Fruit fly (Drosophila melanogaster) whole organism, prepupa: ENCODE data around the gene CG8543.

Experiments used
- Blimp-1 ChIP-seq: fragments of 200-800 bp; sonication (Bioruptor generic); optimal IDR thresholded peaks from 3 replicates; lab custom pipeline; 2017; ENCODE audit warnings: missing biosample characterization, missing genetic modification characterization, mild to moderate bottlenecking, moderate library complexity, missing genetic modification reagents
- CG10669 ChIP-seq: fragments of 200-800 bp; sonication (Bioruptor generic); optimal IDR thresholded peaks from 3 replicates; lab custom pipeline; 2018; ENCODE audit warnings: missing biosample characterization, mild to moderate bottlenecking, missing genetic modification characterization, moderate library complexity
- CG11294 ChIP-seq: fragments of 200-800 bp; sonication (Bioruptor generic); IDR thresholded peaks from 2 replicates; pipeline ENCODE4 v1.3.6; 2022; ENCODE audit warnings: missing biosample characterization, missing genetic modification characterization
- CG11762 ChIP-seq: fragments of 200-800 bp; sonication (Bioruptor generic); optimal IDR thresholded peaks from 3 replicates; lab custom pipeline; 2016; ENCODE audit warnings: missing biosample characterization, missing genetic modification characterization; ENCODE audit not compliant: insufficient read depth
- CG11902 ChIP-seq: fragments of 200-800 bp; sonication (Bioruptor generic); optimal IDR thresholded peaks from 3 replicates; lab custom pipeline; 2016; ENCODE audit warnings: missing biosample characterization, missing genetic modification characterization
- CG15336 ChIP-seq: fragments of 200-800 bp; sonication (Bioruptor generic); IDR thresholded peaks from 2 replicates; pipeline ENCODE4 v1.3.6; 2022; ENCODE audit warnings: missing biosample characterization, missing genetic modification characterization
- CG1621 ChIP-seq: fragments of 200-800 bp; sonication (Bioruptor generic); optimal IDR thresholded peaks from 3 replicates; lab custom pipeline; 2018; ENCODE audit warnings: missing biosample characterization, mild to moderate bottlenecking, missing genetic modification characterization
- CG3032 ChIP-seq: fragments of 200-800 bp; optimal IDR thresholded peaks from 2 replicates; lab custom pipeline; 2019; ENCODE audit warnings: missing biosample characterization, mild to moderate bottlenecking, missing genetic modification characterization, moderate library complexity
- CG31627 ChIP-seq: fragments of 200-800 bp; sonication (Bioruptor generic); optimal IDR thresholded peaks from 3 replicates; lab custom pipeline; 2016; ENCODE audit warnings: missing biosample characterization, missing genetic modification characterization
- CG32006 ChIP-seq: fragments of 200-800 bp; sonication (Bioruptor generic); optimal IDR thresholded peaks from 3 replicates; lab custom pipeline; 2017; ENCODE audit warnings: missing biosample characterization, mild to moderate bottlenecking, missing genetic modification characterization
- CG3919 ChIP-seq: fragments of 200-800 bp; sonication (Bioruptor generic); optimal IDR thresholded peaks from 3 replicates; lab custom pipeline; 2016; ENCODE audit warnings: missing biosample characterization, missing genetic modification characterization
- CG4318 ChIP-seq: fragments of 200-800 bp; sonication (Bioruptor generic); optimal IDR thresholded peaks from 3 replicates; lab custom pipeline; 2017; ENCODE audit warnings: missing biosample characterization, mild to moderate bottlenecking, missing genetic modification characterization
- CG6276 ChIP-seq: fragments of 200-800 bp; sonication (Bioruptor generic); optimal IDR thresholded peaks from 2 replicates; lab custom pipeline; 2017; ENCODE audit warnings: missing biosample characterization, mild to moderate bottlenecking, missing genetic modification characterization
- CG6792 ChIP-seq: fragments of 200-800 bp; sonication (Bioruptor generic); optimal IDR thresholded peaks from 3 replicates; lab custom pipeline; 2016; ENCODE audit warnings: missing biosample characterization, missing genetic modification characterization
- CG6808 ChIP-seq: fragments of 200-800 bp; sonication (Bioruptor generic); optimal IDR thresholded peaks from 3 replicates; lab custom pipeline; 2017; ENCODE audit warnings: missing biosample characterization, missing genetic modification characterization, mild to moderate bottlenecking, moderate library complexity, missing genetic modification reagents
- CG7368 ChIP-seq: fragments of 200-800 bp; sonication (Bioruptor generic); optimal IDR thresholded peaks from 3 replicates; lab custom pipeline; 2016; ENCODE audit warnings: missing biosample characterization, missing genetic modification characterization
- CG9139 ChIP-seq: fragments of 200-800 bp; sonication (Bioruptor generic); optimal IDR thresholded peaks from 3 replicates; lab custom pipeline; 2017; ENCODE audit warnings: missing biosample characterization, mild to moderate bottlenecking, missing genetic modification characterization
- Eip75B ChIP-seq: fragments of 200-800 bp; sonication (Bioruptor generic); optimal IDR thresholded peaks from 3 replicates; lab custom pipeline; 2016; ENCODE audit warnings: missing biosample characterization, missing genetic modification characterization
- Eip78C ChIP-seq: fragments of 200-800 bp; sonication (Bioruptor generic); peaks from one replicate; lab custom pipeline; 2016; ENCODE audit warnings: missing biosample characterization, missing genetic modification characterization
- Eip93F ChIP-seq: fragments of 200-800 bp; sonication (Bioruptor generic); optimal IDR thresholded peaks from 2 replicates; lab custom pipeline; 2016; ENCODE audit warnings: missing biosample characterization, mild to moderate bottlenecking, missing genetic modification characterization
- Ets21C ChIP-seq: fragments of 200-800 bp; sonication (Bioruptor generic); optimal IDR thresholded peaks from 3 replicates; lab custom pipeline; 2016; ENCODE audit warnings: missing biosample characterization, missing genetic modification characterization
- Ets96B ChIP-seq: fragments of 200-800 bp; optimal IDR thresholded peaks from 2 replicates; lab custom pipeline; 2019; ENCODE audit warnings: missing biosample characterization, mild to moderate bottlenecking, missing genetic modification characterization, moderate library complexity
- Hr38 ChIP-seq: sonication (Bioruptor generic); optimal IDR thresholded peaks from 2 replicates; lab custom pipeline; 2016; ENCODE audit warnings: missing biosample characterization, missing genetic modification characterization
- Hr39 ChIP-seq: fragments of 200-800 bp; sonication (Bioruptor generic); optimal IDR thresholded peaks from 2 replicates; lab custom pipeline; 2016; ENCODE audit warnings: missing biosample characterization, missing genetic modification characterization
- Hr4 ChIP-seq: fragments of 200-800 bp; sonication (Bioruptor generic); optimal IDR thresholded peaks from 3 replicates; lab custom pipeline; 2016; ENCODE audit warnings: missing biosample characterization, missing genetic modification characterization
- Lpt ChIP-seq: fragments of 200-800 bp; sonication (Bioruptor generic); optimal IDR thresholded peaks from 3 replicates; lab custom pipeline; 2016; ENCODE audit warnings: missing biosample characterization, missing genetic modification characterization
- Met ChIP-seq: fragments of 200-800 bp; sonication (Bioruptor generic); optimal IDR thresholded peaks from 3 replicates; lab custom pipeline; 2016; ENCODE audit warnings: missing biosample characterization, missing genetic modification characterization
- OdsH ChIP-seq: fragments of 200-800 bp; sonication (Bioruptor generic); optimal IDR thresholded peaks from 3 replicates; lab custom pipeline; 2016; ENCODE audit warnings: missing biosample characterization, missing genetic modification characterization
- Smox ChIP-seq: fragments of 200-800 bp; sonication (Bioruptor generic); optimal IDR thresholded peaks from 3 replicates; lab custom pipeline; 2016; ENCODE audit warnings: missing biosample characterization, missing genetic modification characterization
- Sox102F ChIP-seq: fragments of 200-800 bp; sonication (Bioruptor generic); optimal IDR thresholded peaks from 2 replicates; lab custom pipeline; 2016; ENCODE audit warnings: missing biosample characterization, mild to moderate bottlenecking, missing genetic modification characterization
- Sox14 ChIP-seq: fragments of 200-800 bp; sonication (Bioruptor generic); optimal IDR thresholded peaks from 3 replicates; lab custom pipeline; 2016; ENCODE audit warnings: missing biosample characterization, missing genetic modification characterization
- Sox15 ChIP-seq: fragments of 200-800 bp; sonication (Bioruptor generic); optimal IDR thresholded peaks from 3 replicates; lab custom pipeline; 2016; ENCODE audit warnings: missing biosample characterization, missing genetic modification characterization
- achi ChIP-seq: fragments of 200-800 bp; sonication (Bioruptor generic); optimal IDR thresholded peaks from 3 replicates; lab custom pipeline; 2016; ENCODE audit warnings: missing biosample characterization, missing genetic modification characterization
- acj6 ChIP-seq: fragments of 200-800 bp; sonication (Bioruptor generic); optimal IDR thresholded peaks from 3 replicates; lab custom pipeline; 2016; ENCODE audit warnings: missing biosample characterization, missing genetic modification characterization
- cyc ChIP-seq: fragments of 200-800 bp; sonication (Bioruptor generic); optimal IDR thresholded peaks from 3 replicates; lab custom pipeline; 2016; ENCODE audit warnings: missing biosample characterization, missing genetic modification characterization
- dac ChIP-seq: fragments of 200-800 bp; sonication (Bioruptor generic); optimal IDR thresholded peaks from 2 replicates; lab custom pipeline; 2017; ENCODE audit warnings: missing biosample characterization, mild to moderate bottlenecking, missing genetic modification characterization
- esn ChIP-seq: fragments of 200-800 bp; sonication (Bioruptor generic); optimal IDR thresholded peaks from 2 replicates; lab custom pipeline; 2016; ENCODE audit warnings: missing biosample characterization, mild to moderate bottlenecking, missing genetic modification characterization, moderate library complexity
- fd59A ChIP-seq: fragments of 200-800 bp; sonication (Bioruptor generic); optimal IDR thresholded peaks from 2 replicates; lab custom pipeline; 2017; ENCODE audit warnings: missing biosample characterization, mild to moderate bottlenecking, missing genetic modification characterization, missing genetic modification reagents
- fd85E ChIP-seq: fragments of 200-800 bp; sonication (Bioruptor generic); optimal IDR thresholded peaks from 3 replicates; lab custom pipeline; 2016; ENCODE audit warnings: missing biosample characterization, missing genetic modification characterization
- fkh ChIP-seq: fragments of 200-800 bp; sonication (Bioruptor generic); optimal IDR thresholded peaks from 3 replicates; lab custom pipeline; 2017; ENCODE audit warnings: missing biosample characterization, mild to moderate bottlenecking, missing genetic modification characterization, moderate library complexity
- lz ChIP-seq: fragments of 200-800 bp; sonication (Bioruptor generic); optimal IDR thresholded peaks from 3 replicates; lab custom pipeline; 2016; ENCODE audit warnings: missing biosample characterization, missing genetic modification characterization
- net ChIP-seq: fragments of 200-800 bp; sonication (Bioruptor generic); optimal IDR thresholded peaks from 3 replicates; lab custom pipeline; 2016; ENCODE audit warnings: missing biosample characterization, missing genetic modification characterization
- spab ChIP-seq: fragments of 200-800 bp; sonication (Bioruptor generic); optimal IDR thresholded peaks from 2 replicates; lab custom pipeline; 2017; ENCODE audit warnings: missing biosample characterization, mild to moderate bottlenecking, missing genetic modification characterization, missing genetic modification reagents
- ss ChIP-seq, 2 experiments: fragments of 200-800 bp; sonication (Bioruptor generic); optimal IDR thresholded peaks; 2 replicates in 1 of 2; 3 replicates in 1 of 2; lab custom pipeline; 2017 to 2018; ENCODE audit warnings: mild to moderate bottlenecking in 2 of 2, missing biosample characterization in 2 of 2, missing genetic modification characterization in 2 of 2, moderate library complexity in 1 of 2
- topi ChIP-seq: fragments of 200-800 bp; sonication (Bioruptor generic); optimal IDR thresholded peaks from 3 replicates; lab custom pipeline; 2016; ENCODE audit warnings: missing biosample characterization, missing genetic modification characterization
- vri ChIP-seq: fragments of 200-800 bp; sonication (Bioruptor generic); optimal IDR thresholded peaks from 3 replicates; lab custom pipeline; 2016; ENCODE audit warnings: missing biosample characterization, mild to moderate bottlenecking, missing genetic modification characterization

CG8543 gene

dm6 chr3L:7437366-7437765 is 32.7 kb downstream of the CG8543 start, which contains the start of gene CG14835:
CG14835 (minus strand) TSS chr3L:7437466.
- TF ChIP-seq CG10669, result no peak
- TF ChIP-seq acj6 (GFP tag; lab: Kevin White, UChicago), result no peak
- no peak for TF ChIP-seq achi (GFP tag; lab: Kevin White, UChicago)
- TF ChIP-seq CG1621, result no peak
- no peak for TF ChIP-seq vri (GFP tag; lab: Kevin White, UChicago)
- TF ChIP-seq CG11294 (GFP tag; lab: Robert Waterston, UW), result no peak
- TF ChIP-seq Lpt (GFP tag; lab: Kevin White, UChicago), result no peak
- TF ChIP-seq CG6808 (GFP tag; lab: Kevin White, UChicago), result no peak
- TF ChIP-seq Hr39 (GFP tag; lab: Kevin White, UChicago), result no peak
- no peak for TF ChIP-seq Met (GFP tag; lab: Kevin White, UChicago)

dm6 chr3L:7434715-7435653 is 35.1 kb downstream of the CG8543 start, which contains the start of gene Rac2:
Rac2 (minus strand) TSS chr3L:7435190.
- peak; percentile 37 for TF ChIP-seq cyc (GFP tag; lab: Kevin White, UChicago)
- peak; percentile 4 for TF ChIP-seq CG4318 (GFP tag; lab: Kevin White, UChicago)
- TF ChIP-seq CG11294 (GFP tag; lab: Robert Waterston, UW), result peak; percentile 30; the same call in 1 of the 2 replicates
- peak; percentile 58 for TF ChIP-seq CG15336 (GFP tag; lab: Robert Waterston, UW)
- TF ChIP-seq fkh, result peak; percentile 58
- TF ChIP-seq Sox102F (GFP tag; lab: Kevin White, UChicago), result peak; percentile 28
- peak; percentile 14 for TF ChIP-seq spab
- TF ChIP-seq achi (GFP tag; lab: Kevin White, UChicago), result peak; percentile 58
- TF ChIP-seq vri (GFP tag; lab: Kevin White, UChicago), result peak; percentile 78
- TF ChIP-seq Ets96B (tag; lab: Kevin White, UChicago), result peak; percentile 54
- TF ChIP-seq lz (GFP tag; lab: Kevin White, UChicago), result peak; percentile 30
- TF ChIP-seq esn (GFP tag; lab: Kevin White, UChicago), result peak; percentile 42
- TF ChIP-seq Eip78C (GFP tag; lab: Kevin White, UChicago), result peak; percentile 83
- TF ChIP-seq Eip93F, result no peak
- peak; percentile 67 for TF ChIP-seq Eip75B (GFP tag; lab: Kevin White, UChicago)
- no peak for TF ChIP-seq Sox15 (GFP tag; lab: Kevin White, UChicago)
- peak; percentile 51 for TF ChIP-seq CG6808 (GFP tag; lab: Kevin White, UChicago)
- TF ChIP-seq CG9139 (GFP tag; lab: Kevin White, UChicago), result peak; percentile 59
- TF ChIP-seq CG11902 (GFP tag; lab: Kevin White, UChicago), result no peak
- peak; percentile 54 for TF ChIP-seq Lpt (GFP tag; lab: Kevin White, UChicago)
- peak; percentile 41 for TF ChIP-seq CG7368 (GFP tag; lab: Kevin White, UChicago)
- peak; percentile 21 for TF ChIP-seq dac (GFP tag; lab: Kevin White, UChicago)
- peak; percentile 40 for TF ChIP-seq CG31627 (GFP tag; lab: Kevin White, UChicago)
- peak; percentile 69 for TF ChIP-seq net
- TF ChIP-seq CG10669, result peak; percentile 54
- TF ChIP-seq CG6276 (GFP tag; lab: Kevin White, UChicago), result peak; percentile 70
- TF ChIP-seq Hr4, result peak; percentile 67
- no peak for TF ChIP-seq Hr38 (GFP tag; lab: Kevin White, UChicago)
- peak; percentile 76 for TF ChIP-seq CG32006 (GFP tag; lab: Kevin White, UChicago)
- TF ChIP-seq Sox14 (GFP tag; lab: Kevin White, UChicago), result peak; percentile 67
- TF ChIP-seq Smox, result peak; percentile 32
- peak; percentile 29 for TF ChIP-seq Ets21C (GFP tag; lab: Kevin White, UChicago)
- no peak for TF ChIP-seq fd59A (GFP tag; lab: Kevin White, UChicago)
- TF ChIP-seq CG1621, result peak; percentile 52
- no peak for TF ChIP-seq Blimp-1 (GFP tag; lab: Kevin White, UChicago)
- peak; percentile 70 for TF ChIP-seq CG3919 (GFP tag; lab: Kevin White, UChicago)
- TF ChIP-seq CG3032 (tag; lab: Kevin White, UChicago), result peak; percentile 37
- TF ChIP-seq OdsH (GFP tag; lab: Kevin White, UChicago), result peak; percentile 19
- TF ChIP-seq topi (GFP tag; lab: Kevin White, UChicago), result peak; percentile 31
- TF ChIP-seq ss (GFP tag; optimal IDR thresholded peaks at IDR 0.05; lab: Kevin White, UChicago), result peak; percentile 66 to 70
- TF ChIP-seq CG11762 (GFP tag; lab: Kevin White, UChicago), result peak; percentile 22
- no peak for TF ChIP-seq CG6792 (GFP tag; lab: Kevin White, UChicago)
- peak; percentile 40 for TF ChIP-seq fd85E (GFP tag; lab: Kevin White, UChicago)
- TF ChIP-seq Met (GFP tag; lab: Kevin White, UChicago), result peak; percentile 20
